Fruit fly (Drosophila melanogaster) whole organism, embryonic: Measurements from ENCODE around the gene SCCRO.

Experiments used
- CG30403 ChIP-seq: fragments of 200-800 bp; sonication (Bioruptor generic); optimal IDR thresholded peaks from 3 replicates; lab custom pipeline; 2016; ENCODE audit warnings: missing biosample characterization, missing genetic modification characterization
- aop ChIP-seq: fragments of 200-800 bp; sonication (Bioruptor generic); IDR thresholded peaks from 2 replicates; pipeline ENCODE4 v1.3.6; 2022; ENCODE audit warnings: missing biosample characterization, missing genetic modification characterization
- insv ChIP-seq, 2 experiments: fragments of 200-800 bp; sonication (Bioruptor generic); optimal IDR thresholded peaks; 3 replicates each; lab custom pipeline; 2016 to 2018; ENCODE audit warnings: missing biosample characterization in 2 of 2, missing genetic modification characterization in 2 of 2
- pan ChIP-seq, 4 experiments: fragments of >200 bp in 3 of 4; fragments of 200-800 bp in 1 of 4; sonication (Bioruptor generic) in 1 of 4; optimal IDR thresholded peaks in 3 of 4; IDR thresholded peaks in 1 of 4; 2 replicates each; pipeline versions ENCODE4 v1.3.6 to Lab custom; 2017 to 2022; ENCODE audit warnings: missing biosample characterization in 2 of 4, missing genetic modification characterization in 2 of 4, mixed read lengths in 1 of 4

- TF ChIP-seq pan (optimal IDR thresholded peaks at IDR 0.05; lab: Kevin White, UChicago) (no peak), pan (GFP tag; optimal IDR thresholded peaks at IDR 0.05 in 1 of 2, IDR thresholded peaks at IDR 0.05 in 1 of 2) (peak in 1 of 2 experiments; percentile 71), insv (GFP tag; optimal IDR thresholded peaks at IDR 0.05; lab: Kevin White, UChicago) (no peak), aop (GFP tag; lab: Robert Waterston, UW) (peak; percentile 54; the same call in 1 of the 2 replicates), CG30403 (GFP tag; lab: Kevin White, UChicago) (peak; percentile 75)
These were observed 24.5 kb downstream of the SCCRO start, which contains the start of gene CG7656 for dm6 chr3L:15587445-15588381.
